Fruit fly (Drosophila melanogaster) whole organism, embryonic: ENCODE data around the gene Neto.

Source experiments
- Bdp1 ChIP-seq: fragments of 200-800 bp; sonication (Bioruptor generic); optimal IDR thresholded peaks from 3 replicates; lab custom pipeline; 2016; ENCODE audit warnings: missing biosample characterization, missing genetic modification characterization
- CG10274 ChIP-seq: fragments of 200-800 bp; sonication (Bioruptor generic); optimal IDR thresholded peaks from 3 replicates; lab custom pipeline; 2017; ENCODE audit warnings: missing biosample characterization, mild to moderate bottlenecking, missing genetic modification characterization
- CG11560 ChIP-seq: fragments of 200-800 bp; sonication (Bioruptor generic); IDR thresholded peaks from 3 replicates; pipeline ENCODE4 v1.3.6; 2022; ENCODE audit warnings: missing biosample characterization, missing genetic modification characterization
- CG12299 ChIP-seq: fragments of 200-800 bp; sonication (Bioruptor generic); optimal IDR thresholded peaks from 2 replicates; lab custom pipeline; 2018; ENCODE audit warnings: missing biosample characterization, mild to moderate bottlenecking, missing genetic modification characterization
- CG13296 ChIP-seq: fragments of 200-800 bp; sonication (Bioruptor generic); optimal IDR thresholded peaks from 3 replicates; lab custom pipeline; 2018; ENCODE audit warnings: missing biosample characterization, mild to moderate bottlenecking, missing genetic modification characterization
- CG13775 ChIP-seq: fragments of 200-800 bp; sonication (Bioruptor generic); optimal IDR thresholded peaks from 3 replicates; lab custom pipeline; 2017; ENCODE audit warnings: missing biosample characterization, mild to moderate bottlenecking, missing genetic modification characterization
- CG13894 ChIP-seq: fragments of 200-800 bp; sonication (Bioruptor generic); optimal IDR thresholded peaks from 3 replicates; lab custom pipeline; 2018; ENCODE audit warnings: missing biosample characterization, mild to moderate bottlenecking, missing genetic modification characterization, moderate library complexity
- CG15601 ChIP-seq: fragments of 200-800 bp; sonication (Bioruptor generic); optimal IDR thresholded peaks from 3 replicates; lab custom pipeline; 2019; ENCODE audit warnings: missing biosample characterization, mild to moderate bottlenecking, missing genetic modification characterization, moderate library complexity
- CG16779 ChIP-seq: fragments of 200-800 bp; sonication (Bioruptor generic); IDR thresholded peaks from 2 replicates; pipeline ENCODE4 v1.3.6; 2022; ENCODE audit warnings: missing biosample characterization, missing genetic modification characterization
- CG16863 ChIP-seq: fragments of 200-800 bp; sonication (Bioruptor generic); optimal IDR thresholded peaks from 3 replicates; lab custom pipeline; 2016; ENCODE audit warnings: missing biosample characterization, missing genetic modification characterization
- CG17912 ChIP-seq: fragments of 200-800 bp; sonication (Bioruptor generic); optimal IDR thresholded peaks from 2 replicates; lab custom pipeline; 2018; ENCODE audit warnings: missing biosample characterization, mild to moderate bottlenecking, missing genetic modification characterization
- CG1792 ChIP-seq: fragments of 200-800 bp; sonication (Bioruptor generic); optimal IDR thresholded peaks from 2 replicates; lab custom pipeline; 2016; ENCODE audit warnings: missing biosample characterization, missing genetic modification characterization
- CG33557 ChIP-seq: fragments of 200-800 bp; sonication (Bioruptor generic); optimal IDR thresholded peaks from 2 replicates; lab custom pipeline; 2019; ENCODE audit warnings: missing biosample characterization, mild to moderate bottlenecking, missing genetic modification characterization, moderate library complexity
- CG4404 ChIP-seq: fragments of 200-800 bp; sonication (Bioruptor generic); IDR thresholded peaks from 2 replicates; pipeline ENCODE4 v1.3.6; 2022; ENCODE audit warnings: missing biosample characterization, missing genetic modification characterization
- CG4424 ChIP-seq: fragments of 200-800 bp; sonication (Bioruptor generic); optimal IDR thresholded peaks from 3 replicates; lab custom pipeline; 2016; ENCODE audit warnings: missing biosample characterization, missing genetic modification characterization
- CG6683 ChIP-seq: fragments of 200-800 bp; sonication (Bioruptor generic); optimal IDR thresholded peaks from 2 replicates; lab custom pipeline; 2017; ENCODE audit warnings: missing biosample characterization, mild to moderate bottlenecking, missing genetic modification characterization, missing genetic modification reagents
- CG6854 ChIP-seq: fragments of 200-800 bp; sonication (Bioruptor generic); optimal IDR thresholded peaks from 3 replicates; lab custom pipeline; 2017; ENCODE audit warnings: missing biosample characterization, mild to moderate bottlenecking, missing genetic modification characterization
- E2f2 ChIP-seq: fragments of 200-800 bp; sonication (Bioruptor generic); IDR thresholded peaks from 2 replicates; pipeline ENCODE4 v1.3.6; 2022; ENCODE audit warnings: missing biosample characterization, missing genetic modification characterization
- Ets97D ChIP-seq: fragments of 200-800 bp; sonication (Bioruptor generic); optimal IDR thresholded peaks from 3 replicates; lab custom pipeline; 2016; ENCODE audit warnings: missing biosample characterization, missing genetic modification characterization
- GATAe ChIP-seq: fragments of 200-800 bp; sonication (Bioruptor generic); conservative IDR thresholded peaks from 2 replicates; pipeline ENCODE4 v1.3.6; 2022; ENCODE audit warnings: missing biosample characterization, missing genetic modification characterization
- HHEX ChIP-seq: fragments of 200-800 bp; sonication (Bioruptor generic); optimal IDR thresholded peaks from 3 replicates; lab custom pipeline; 2017; ENCODE audit warnings: missing biosample characterization, mild to moderate bottlenecking, missing genetic modification characterization, missing genetic modification reagents
- NK7.1 ChIP-seq: fragments of 200-800 bp; sonication (Bioruptor generic); optimal IDR thresholded peaks from 3 replicates; lab custom pipeline; 2016; ENCODE audit warnings: missing biosample characterization, missing genetic modification characterization
- Nf-YB ChIP-seq: fragments of 200-800 bp; sonication (Bioruptor generic); optimal IDR thresholded peaks from 3 replicates; lab custom pipeline; 2019; ENCODE audit warnings: missing biosample characterization, mild to moderate bottlenecking, missing genetic modification characterization, moderate library complexity
- Oaz ChIP-seq: fragments of 200-800 bp; sonication (Bioruptor generic); IDR thresholded peaks from 2 replicates; pipeline ENCODE4 v1.3.6; 2022; ENCODE audit warnings: missing biosample characterization, missing genetic modification characterization
- Scr ChIP-seq: fragments of 200-800 bp; sonication (Bioruptor generic); IDR thresholded peaks from 2 replicates; pipeline ENCODE4 v1.3.6; 2022; ENCODE audit warnings: missing biosample characterization, missing genetic modification characterization; ENCODE audit not compliant: partially characterized antibody
- Side ChIP-seq: fragments of 200-800 bp; sonication (Bioruptor generic); optimal IDR thresholded peaks from 2 replicates; lab custom pipeline; 2016; ENCODE audit warnings: missing biosample characterization, missing genetic modification characterization
- Sox100B ChIP-seq: fragments of 200-800 bp; sonication (Bioruptor generic); optimal IDR thresholded peaks from 3 replicates; lab custom pipeline; 2018; ENCODE audit warnings: missing biosample characterization, mild to moderate bottlenecking, missing genetic modification characterization
- Sox102F ChIP-seq: fragments of 200-800 bp; sonication (Bioruptor generic); optimal IDR thresholded peaks from 2 replicates; lab custom pipeline; 2018; ENCODE audit warnings: missing biosample characterization, mild to moderate bottlenecking, missing genetic modification characterization, moderate library complexity
- Tbp ChIP-seq: fragments of >200 bp; optimal IDR thresholded peaks from 2 replicates; lab custom pipeline; 2018; ENCODE audit warnings: missing biosample characterization, missing genetic modification characterization
- YL-1 ChIP-seq: fragments of 200-800 bp; sonication (Bioruptor generic); optimal IDR thresholded peaks from 3 replicates; lab custom pipeline; 2017; ENCODE audit warnings: missing biosample characterization, mild to moderate bottlenecking, missing genetic modification characterization
- aop ChIP-seq: fragments of 200-800 bp; sonication (Bioruptor generic); IDR thresholded peaks from 2 replicates; pipeline ENCODE4 v1.3.6; 2022; ENCODE audit warnings: missing biosample characterization, missing genetic modification characterization
- bbx ChIP-seq: fragments of 200-800 bp; sonication (Bioruptor generic); IDR thresholded peaks from 2 replicates; pipeline ENCODE4 v1.3.6; 2022; ENCODE audit warnings: missing biosample characterization, missing genetic modification characterization; ENCODE audit not compliant: partially characterized antibody
- bigmax ChIP-seq: fragments of 200-800 bp; sonication (Bioruptor generic); optimal IDR thresholded peaks from 2 replicates; lab custom pipeline; 2018; ENCODE audit warnings: missing biosample characterization, mild to moderate bottlenecking, missing genetic modification characterization
- bowl ChIP-seq: fragments of 200-800 bp; sonication (Bioruptor generic); IDR thresholded peaks from 2 replicates; pipeline ENCODE4 v1.3.6; 2022; ENCODE audit warnings: missing biosample characterization, missing genetic modification characterization
- cas ChIP-seq: fragments of 200-800 bp; sonication (Bioruptor generic); IDR thresholded peaks from 2 replicates; pipeline ENCODE4 v1.3.6; 2022; ENCODE audit warnings: missing biosample characterization, missing genetic modification characterization
- cg ChIP-seq: fragments of 200-800 bp; sonication (Bioruptor generic); optimal IDR thresholded peaks from 3 replicates; lab custom pipeline; 2019; ENCODE audit warnings: missing biosample characterization, mild to moderate bottlenecking, missing genetic modification characterization, moderate library complexity
- ci ChIP-seq: fragments of 200-800 bp; sonication (Bioruptor generic); IDR thresholded peaks from 3 replicates; pipeline ENCODE4 v1.3.6; 2022; ENCODE audit warnings: missing biosample characterization, missing genetic modification characterization
- da ChIP-seq: fragments of 200-800 bp; sonication (Bioruptor generic); optimal IDR thresholded peaks from 2 replicates; lab custom pipeline; 2016; ENCODE audit warnings: missing biosample characterization, missing genetic modification characterization
- exex ChIP-seq: fragments of 200-800 bp; sonication (Bioruptor generic); optimal IDR thresholded peaks from 4 replicates; lab custom pipeline; 2018; ENCODE audit warnings: missing biosample characterization, mild to moderate bottlenecking, missing genetic modification characterization, moderate library complexity
- gfzf ChIP-seq: fragments of 200-800 bp; sonication (Bioruptor generic); optimal IDR thresholded peaks from 2 replicates; lab custom pipeline; 2016; ENCODE audit warnings: missing biosample characterization, mild to moderate bottlenecking, missing genetic modification characterization, moderate library complexity
- ham ChIP-seq: fragments of 200-800 bp; sonication (Bioruptor generic); IDR thresholded peaks from 2 replicates; pipeline ENCODE4 v1.3.6; 2022; ENCODE audit warnings: missing biosample characterization, missing genetic modification characterization
- insv ChIP-seq, 2 experiments: fragments of 200-800 bp; sonication (Bioruptor generic); optimal IDR thresholded peaks; 3 replicates each; lab custom pipeline; 2016 to 2018; ENCODE audit warnings: missing biosample characterization in 2 of 2, missing genetic modification characterization in 2 of 2
- kni ChIP-seq: fragments of 200-800 bp; sonication (Bioruptor generic); optimal IDR thresholded peaks from 3 replicates; lab custom pipeline; 2017; ENCODE audit warnings: mild to moderate bottlenecking, missing biosample characterization, missing genetic modification reagents, missing genetic modification characterization
- lov ChIP-seq, 2 experiments: fragments of 200-800 bp in 1 of 2; fragments of >200 bp in 1 of 2; sonication (Bioruptor generic) in 1 of 2; IDR thresholded peaks in 1 of 2; optimal IDR thresholded peaks in 1 of 2; 2 replicates in 1 of 2; 3 replicates in 1 of 2; pipeline versions ENCODE4 v1.3.6 to Lab custom; 2017 to 2022; ENCODE audit warnings: missing biosample characterization in 1 of 2, missing genetic modification characterization in 1 of 2
- odd ChIP-seq: fragments of 200-800 bp; sonication (Bioruptor generic); optimal IDR thresholded peaks from 2 replicates; lab custom pipeline; 2017; ENCODE audit warnings: missing biosample characterization, mild to moderate bottlenecking, missing genetic modification characterization
- row ChIP-seq: fragments of 200-800 bp; sonication (Bioruptor generic); IDR thresholded peaks from 3 replicates; pipeline ENCODE4 v1.3.6; 2022; ENCODE audit warnings: missing biosample characterization, missing genetic modification characterization
- shn ChIP-seq: fragments of 200-800 bp; sonication (Bioruptor generic); optimal IDR thresholded peaks from 3 replicates; lab custom pipeline; 2016; ENCODE audit warnings: missing biosample characterization, missing genetic modification characterization
- toy ChIP-seq: fragments of 200-800 bp; sonication (Bioruptor generic); IDR thresholded peaks from 2 replicates; pipeline ENCODE4 v1.3.6; 2022; ENCODE audit warnings: missing biosample characterization, missing genetic modification characterization
- zen ChIP-seq: fragments of 200-800 bp; sonication (Bioruptor generic); optimal IDR thresholded peaks from 3 replicates; lab custom pipeline; 2018; ENCODE audit warnings: missing biosample characterization, mild to moderate bottlenecking, missing genetic modification characterization, moderate library complexity

Neto gene

dm6 chrX:13396378-13397099 lies 49.2 kb upstream of the Neto start, which contains the start of gene Bcat (continued):
- TF ChIP-seq Scr (GFP tag; lab: Robert Waterston, UW) (no peak), bowl (GFP tag; lab: Robert Waterston, UW) (0 out of 2 replicates have a peak, but pooled peaks have one; percentile 8), Oaz (no peak), CG4404 (GFP tag; lab: Robert Waterston, UW) (0 out of 2 replicates have a peak, but pooled peaks have one; percentile 25), HHEX (GFP tag; lab: Kevin White, UChicago) (peak; percentile 63), row (GFP tag; lab: Robert Waterston, UW) (peak; percentile 76), Sox100B (GFP tag; lab: Kevin White, UChicago) (peak; percentile 88), CG1792 (no peak), CG10274 (GFP tag; lab: Kevin White, UChicago) (peak; percentile 77), YL-1 (GFP tag; lab: Kevin White, UChicago) (no peak), bigmax (GFP tag; lab: Kevin White, UChicago) (no peak), NK7.1 (GFP tag; lab: Kevin White, UChicago) (no peak), Sox102F (GFP tag; lab: Kevin White, UChicago) (peak; percentile 78), ci (GFP tag; lab: Robert Waterston, UW) (peak; percentile 75; the same call in 2 of the 3 replicates), CG13775 (peak; percentile 83), da (GFP tag; lab: Kevin White, UChicago) (no peak), zen (tag; lab: Kevin White, UChicago) (peak; percentile 29), bbx (no peak), Tbp (no peak), Nf-YB (peak; percentile 48), CG17912 (no peak), cg (peak; percentile 65), CG13296 (GFP tag; lab: Kevin White, UChicago) (peak; percentile 69), GATAe (GFP tag; lab: Robert Waterston, UW) (peak; percentile 45; the same call in 1 of the 2 replicates), CG6683 (peak; percentile 55), CG11560 (tag; lab: Robert Waterston, UW) (no peak), cas (GFP tag; lab: Robert Waterston, UW) (no peak), exex (tag; lab: Kevin White, UChicago) (no peak), CG4424 (GFP tag; lab: Kevin White, UChicago) (peak; percentile 62), aop (GFP tag; lab: Robert Waterston, UW) (no peak), lov (optimal IDR thresholded peaks at IDR 0.05; lab: Kevin White, UChicago) (no peak), lov (GFP tag; IDR thresholded peaks at IDR 0.05; lab: Robert Waterston, UW) (0 out of 3 replicates have a peak, but pooled peaks have one; percentile 10), odd (GFP tag; lab: Kevin White, UChicago) (peak; percentile 75), CG33557 (GFP tag; lab: Kevin White, UChicago) (peak; percentile 18), kni (GFP tag; lab: Kevin White, UChicago) (no peak), E2f2 (peak; percentile 37; the same call in 1 of the 2 replicates), CG16863 (GFP tag; lab: Kevin White, UChicago) (no peak), Ets97D (GFP tag; lab: Kevin White, UChicago) (no peak), gfzf (GFP tag; lab: Kevin White, UChicago) (no peak), Bdp1 (no peak), Side (GFP tag; lab: Kevin White, UChicago) (no peak), ham (no peak), CG16779 (GFP tag; lab: Robert Waterston, UW) (no peak), CG12299 (no peak), shn (GFP tag; lab: Kevin White, UChicago) (no peak), insv (GFP tag; optimal IDR thresholded peaks at IDR 0.05; lab: Kevin White, UChicago) (peak in 1 of 2 experiments; percentile 29), CG6854 (peak; percentile 44), toy (GFP tag; lab: Robert Waterston, UW) (no peak), CG15601 (tag; lab: Kevin White, UChicago) (no peak), CG13894 (tag; lab: Kevin White, UChicago) (no peak)
